Worm (Caenorhabditis elegans): ENCODE results near the gene kel-10.
A peak's percentile ranks its signal among the peaks of the same experiment; 100 is the strongest.

The kel-10 gene

ce11 chrIII:10083242-10083641 lies 18.0 kb downstream of the kel-10 start, which contains the start of gene T16H12.3:
Gene T16H12.3, minus strand, starts transcription at chrIII:10083292.
- TF ChIP-seq tbx-8 (GFP tag; optimal IDR thresholded peaks at IDR 0.05) (no peak), unc-120 (tag; optimal IDR thresholded peaks at IDR 0.05; ENCODE audit: poor library complexity, severe bottlenecking) (no peak), blmp-1 (tag; optimal IDR thresholded peaks at IDR 0.05) (no peak), snpc-4 (tag; optimal IDR thresholded peaks at IDR 0.05) (no peak), lin-32 (GFP tag; optimal IDR thresholded peaks at IDR 0.05) (no peak), lin-13 (tag; optimal IDR thresholded peaks at IDR 0.05) (no peak), unc-62 (GFP tag; optimal IDR thresholded peaks at IDR 0.05) (no peak), nhr-28 (tag; optimal IDR thresholded peaks at IDR 0.05) (no peak), drap-1 (GFP tag; optimal IDR thresholded peaks at IDR 0.05) (no peak), ham-2 (GFP tag; optimal IDR thresholded peaks at IDR 0.05) (no peak), pha-4 (tag; optimal IDR thresholded peaks at IDR 0.05) (no peak), nhr-12 (tag; optimal IDR thresholded peaks at IDR 0.05) (no peak)

- TF ChIP-seq M03D4.4 (tag; optimal IDR thresholded peaks at IDR 0.05) (no peak), nhr-12 (tag; optimal IDR thresholded peaks at IDR 0.05) (no peak), hlh-1 (tag; optimal IDR thresholded peaks at IDR 0.05) (no peak), sptf-1 (tag; optimal IDR thresholded peaks at IDR 0.05) (no peak), mab-5 (tag; optimal IDR thresholded peaks at IDR 0.05) (no peak), unc-39 (tag; optimal IDR thresholded peaks at IDR 0.05) (no peak), cnd-1 (tag; optimal IDR thresholded peaks at IDR 0.05) (no peak), zip-8 (tag; optimal IDR thresholded peaks at IDR 0.05) (no peak), ceh-83 (GFP tag; optimal IDR thresholded peaks at IDR 0.05) (no peak), nhr-2 (tag; optimal IDR thresholded peaks at IDR 0.05) (no peak)
These were observed 22.5 kb downstream of the kel-10 start for ce11 chrIII:10078784-10079183.

ce11 chrIII:10078151-10078550 lies 23.1 kb downstream of the kel-10 start, which contains the start of gene T16G12.9:
Gene T16G12.9, minus strand, starts transcription at chrIII:10078251.
- TF ChIP-seq tbx-8 (GFP tag; optimal IDR thresholded peaks at IDR 0.05): no peak
- TF ChIP-seq nhr-76 (tag; optimal IDR thresholded peaks at IDR 0.05): no peak
- TF ChIP-seq ztf-11 (tag; optimal IDR thresholded peaks at IDR 0.05): no peak
- no peak for TF ChIP-seq zip-8 (tag; optimal IDR thresholded peaks at IDR 0.05)
- TF ChIP-seq snpc-4 (tag; optimal IDR thresholded peaks at IDR 0.05): no peak
- no peak for TF ChIP-seq elt-1 (tag; optimal IDR thresholded peaks at IDR 0.05; ENCODE audit: borderline replicate concordance, insufficient read depth)
- no peak for TF ChIP-seq flh-1 (GFP tag; optimal IDR thresholded peaks at IDR 0.05)
- no peak for TF ChIP-seq nhr-12 (tag; optimal IDR thresholded peaks at IDR 0.05)
- no peak for TF ChIP-seq M03D4.4 (tag; optimal IDR thresholded peaks at IDR 0.05)
- no peak for TF ChIP-seq ces-1 (GFP tag; optimal IDR thresholded peaks at IDR 0.05)
- no peak for TF ChIP-seq lin-13 (tag; optimal IDR thresholded peaks at IDR 0.05)
- no peak for TF ChIP-seq ham-2 (GFP tag; optimal IDR thresholded peaks at IDR 0.05)
- no peak for TF ChIP-seq mab-5 (tag; optimal IDR thresholded peaks at IDR 0.05)
- TF ChIP-seq nhr-28 (tag; optimal IDR thresholded peaks at IDR 0.05): no peak
- TF ChIP-seq sptf-1 (tag; optimal IDR thresholded peaks at IDR 0.05): no peak
- TF ChIP-seq cnd-1 (tag; optimal IDR thresholded peaks at IDR 0.05): no peak
- TF ChIP-seq ceh-43 (GFP tag; optimal IDR thresholded peaks at IDR 0.05): no peak

ce11 chrIII:10076042-10076441 lies 25.2 kb downstream of the kel-10 start:
- TF ChIP-seq nhr-28 (tag; optimal IDR thresholded peaks at IDR 0.05) (no peak), drap-1 (GFP tag; optimal IDR thresholded peaks at IDR 0.05) (no peak), unc-39 (tag; optimal IDR thresholded peaks at IDR 0.05) (no peak), lin-13 (tag; optimal IDR thresholded peaks at IDR 0.05) (no peak), snpc-4 (tag; optimal IDR thresholded peaks at IDR 0.05) (no peak), elt-1 (tag; optimal IDR thresholded peaks at IDR 0.05; ENCODE audit: borderline replicate concordance, insufficient read depth) (no peak), unc-120 (tag; optimal IDR thresholded peaks at IDR 0.05; ENCODE audit: poor library complexity, severe bottlenecking) (no peak), ceh-83 (GFP tag; optimal IDR thresholded peaks at IDR 0.05) (no peak), tbx-8 (GFP tag; optimal IDR thresholded peaks at IDR 0.05) (no peak), ceh-43 (GFP tag; optimal IDR thresholded peaks at IDR 0.05) (no peak), unc-62 (GFP tag; optimal IDR thresholded peaks at IDR 0.05) (no peak), sem-2 (GFP tag; optimal IDR thresholded peaks at IDR 0.05) (no peak)

ce11 chrIII:10069278-10069677 lies 32.0 kb downstream of the kel-10 start, which contains the start of gene T16G12.6:
Gene T16G12.6, plus strand, starts transcription at chrIII:10069578.
- no peak for TF ChIP-seq tbx-8 (GFP tag; optimal IDR thresholded peaks at IDR 0.05)

ce11 chrIII:10064140-10064539 lies 37.1 kb downstream of the kel-10 start, which contains the start of gene ekl-6:
Gene ekl-6, plus strand, starts transcription at chrIII:10064404.
- TF ChIP-seq elt-3 (tag; optimal IDR thresholded peaks at IDR 0.05): no peak
- peak; percentile 4 for TF ChIP-seq cnd-1 (tag; optimal IDR thresholded peaks at IDR 0.05)
- TF ChIP-seq zip-8 (tag; optimal IDR thresholded peaks at IDR 0.05): no peak
- TF ChIP-seq nhr-2 (tag; optimal IDR thresholded peaks at IDR 0.05): no peak
- no peak for TF ChIP-seq unc-62 (GFP tag; optimal IDR thresholded peaks at IDR 0.05)
- no peak for TF ChIP-seq flh-1 (GFP tag; optimal IDR thresholded peaks at IDR 0.05)
- no peak for TF ChIP-seq snpc-4 (tag; optimal IDR thresholded peaks at IDR 0.05)
- TF ChIP-seq ztf-11 (tag; optimal IDR thresholded peaks at IDR 0.05): no peak
- no peak for TF ChIP-seq ceh-83 (GFP tag; optimal IDR thresholded peaks at IDR 0.05)
- TF ChIP-seq sem-2 (GFP tag; optimal IDR thresholded peaks at IDR 0.05): no peak
- TF ChIP-seq ces-1 (GFP tag; optimal IDR thresholded peaks at IDR 0.05): no peak
- TF ChIP-seq sptf-1 (tag; optimal IDR thresholded peaks at IDR 0.05): peak; percentile 5
- TF ChIP-seq lin-32 (GFP tag; optimal IDR thresholded peaks at IDR 0.05): no peak

Data from whole organism, mixed stage, embryonic.